Worm (Caenorhabditis elegans) whole organism, L1 larva: ENCODE measurements around the gene ghi-1.

Experiments used
- C04F5.9 ChIP-seq: sonication (generic microtip); optimal IDR thresholded peaks from 2 replicates; lab custom pipeline; 2016; ENCODE audit warnings: missing genetic modification characterization, missing compliant biosample characterization
- F16B12.6 ChIP-seq: fragments of 150-350 bp; optimal IDR thresholded peaks from 2 replicates; lab custom pipeline; 2014; ENCODE audit warnings: missing biosample characterization, missing genetic modification characterization
- Y116A8C.19 ChIP-seq: sonication (generic microtip); optimal IDR thresholded peaks from 2 replicates; lab custom pipeline; 2016; ENCODE audit warnings: missing compliant biosample characterization, missing genetic modification characterization, borderline replicate concordance
- blmp-1 ChIP-seq: fragments of 150-350 bp; optimal IDR thresholded peaks from 2 replicates; lab custom pipeline; 2014; ENCODE audit warnings: missing biosample characterization, missing genetic modification characterization
- ceh-8 ChIP-seq: fragments of 200-800 bp; sonication (Bioruptor generic); optimal IDR thresholded peaks from 2 replicates; lab custom pipeline; 2018; ENCODE audit warnings: mild to moderate bottlenecking, missing genetic modification characterization, moderate library complexity, missing compliant biosample characterization
- ceh-82 ChIP-seq, 3 experiments: fragments of 150-350 bp in 1 of 3; sonication (generic microtip) in 2 of 3; optimal IDR thresholded peaks; 2 replicates each; lab custom pipeline; 2014 to 2017; ENCODE audit warnings: missing biosample characterization in 3 of 3, missing genetic modification characterization in 3 of 3
- ceh-90 ChIP-seq: sonication (generic microtip); optimal IDR thresholded peaks from 2 replicates; lab custom pipeline; 2016; ENCODE audit warnings: missing genetic modification characterization, missing compliant biosample characterization
- ces-1 ChIP-seq: fragments of 150-350 bp; optimal IDR thresholded peaks from 2 replicates; lab custom pipeline; 2014; ENCODE audit warnings: missing biosample characterization, missing genetic modification reagents, missing genetic modification characterization
- efl-1 ChIP-seq, 4 experiments: fragments of 150-350 bp; optimal IDR thresholded peaks in 3 of 4; peaks in 1 of 4; 1 replicate in 1 of 4; 2 replicates in 3 of 4; lab custom pipeline; 2014; ENCODE audit warnings: missing biosample characterization in 2 of 4, missing genetic modification characterization in 2 of 4, missing genetic modification reagents in 2 of 4
- efl-3 ChIP-seq: fragments of 200-800 bp; sonication (Bioruptor generic); optimal IDR thresholded peaks from 2 replicates; lab custom pipeline; 2018; ENCODE audit warnings: mild to moderate bottlenecking, missing genetic modification characterization, missing compliant biosample characterization
- egl-27 ChIP-seq, 2 experiments: fragments of 150-350 bp in 1 of 2; sonication (generic microtip); optimal IDR thresholded peaks; 3 replicates each; lab custom pipeline; 2017 to 2018; ENCODE audit warnings: missing biosample characterization in 2 of 2, missing genetic modification characterization in 2 of 2, missing genetic modification reagents in 2 of 2
- elt-3 ChIP-seq, 6 experiments: fragments of 150-350 bp in 1 of 6; sonication (generic microtip); optimal IDR thresholded peaks; 2 replicates each; lab custom pipeline; 2017 to 2018; ENCODE audit warnings: missing biosample characterization in 6 of 6, missing genetic modification characterization in 6 of 6, inconsistent platforms in 1 of 6
- fos-1 ChIP-seq: fragments of 150-350 bp; optimal IDR thresholded peaks from 2 replicates; lab custom pipeline; 2014; ENCODE audit warnings: missing biosample characterization, missing genetic modification characterization
- grh-1 ChIP-seq: fragments of 200-800 bp; sonication (Bioruptor generic); IDR thresholded peaks from 2 replicates; pipeline ENCODE4 v1.3.6; 2022; ENCODE audit warnings: missing genetic modification reagents, missing genetic modification characterization, missing compliant biosample characterization
- hlh-17 ChIP-seq: fragments of 200-800 bp; sonication (Bioruptor generic); optimal IDR thresholded peaks from 2 replicates; lab custom pipeline; 2018; ENCODE audit warnings: missing genetic modification characterization, mild to moderate bottlenecking, missing compliant biosample characterization, moderate library complexity, borderline replicate concordance
- hlh-4 ChIP-seq: sonication (generic microtip); optimal IDR thresholded peaks from 2 replicates; lab custom pipeline; 2016; ENCODE audit warnings: mild to moderate bottlenecking, missing genetic modification characterization, missing compliant biosample characterization
- irx-1 ChIP-seq: sonication (generic microtip); optimal IDR thresholded peaks from 2 replicates; lab custom pipeline; 2016; ENCODE audit warnings: missing genetic modification characterization, missing compliant biosample characterization
- isw-1 ChIP-seq: fragments of 200-800 bp; sonication (Bioruptor generic); IDR thresholded peaks from 2 replicates; pipeline ENCODE4 v1.3.6; 2022; ENCODE audit warnings: missing genetic modification characterization, missing compliant biosample characterization
- jun-1 ChIP-seq: fragments of 150-350 bp; optimal IDR thresholded peaks from 2 replicates; lab custom pipeline; 2014; ENCODE audit warnings: missing biosample characterization, missing genetic modification reagents, missing genetic modification characterization
- lin-13 ChIP-seq: fragments of 150-350 bp; optimal IDR thresholded peaks from 2 replicates; lab custom pipeline; 2014; ENCODE audit warnings: missing biosample characterization, missing genetic modification reagents, missing genetic modification characterization
- lin-14 ChIP-seq: fragments of 200-800 bp; sonication (Bioruptor generic); optimal IDR thresholded peaks from 2 replicates; lab custom pipeline; 2018; ENCODE audit warnings: mild to moderate bottlenecking, missing genetic modification characterization, moderate library complexity, missing compliant biosample characterization
- lin-15B ChIP-seq: fragments of 150-350 bp; sonication (generic microtip); optimal IDR thresholded peaks from 3 replicates; lab custom pipeline; 2014; ENCODE audit warnings: missing biosample characterization, missing genetic modification characterization
- lin-35 ChIP-seq, 2 experiments: fragments of 150-350 bp; optimal IDR thresholded peaks; 2 replicates each; lab custom pipeline; 2014; ENCODE audit warnings: missing biosample characterization in 2 of 2, missing genetic modification characterization in 2 of 2, missing genetic modification reagents in 2 of 2
- lir-3 ChIP-seq: sonication (generic microtip); optimal IDR thresholded peaks from 2 replicates; lab custom pipeline; 2016; ENCODE audit warnings: mild to moderate bottlenecking, missing genetic modification characterization, moderate library complexity, missing compliant biosample characterization; ENCODE audit not compliant: poor library complexity
- lsy-2 ChIP-seq, 2 experiments: fragments of 150-350 bp; optimal IDR thresholded peaks; 2 replicates each; lab custom pipeline; 2014; ENCODE audit warnings: missing biosample characterization in 2 of 2, missing genetic modification characterization in 2 of 2
- mab-9 ChIP-seq: fragments of 200-800 bp; sonication (Bioruptor generic); IDR thresholded peaks from 2 replicates; pipeline ENCODE4 v1.3.6; 2022; ENCODE audit warnings: missing genetic modification reagents, missing genetic modification characterization, missing compliant biosample characterization
- mdl-1 ChIP-seq, 2 experiments: fragments of 150-350 bp; optimal IDR thresholded peaks; 2 replicates each; lab custom pipeline; 2014 to 2017; ENCODE audit warnings: missing biosample characterization in 2 of 2, missing genetic modification characterization in 2 of 2, inconsistent platforms in 1 of 2
- mep-1 ChIP-seq: fragments of 150-350 bp; optimal IDR thresholded peaks from 2 replicates; lab custom pipeline; 2014; ENCODE audit warnings: missing biosample characterization, missing genetic modification characterization
- nhr-19 ChIP-seq: fragments of 200-800 bp; sonication (Bioruptor generic); conservative IDR thresholded peaks from 2 replicates; pipeline ENCODE4 v1.3.6; 2022; ENCODE audit warnings: missing genetic modification characterization, missing compliant biosample characterization
- nhr-47 ChIP-seq: sonication (generic microtip); optimal IDR thresholded peaks from 2 replicates; lab custom pipeline; 2016; ENCODE audit warnings: mild to moderate bottlenecking, missing genetic modification characterization, moderate library complexity, missing compliant biosample characterization
- nhr-71 ChIP-seq: sonication (generic microtip); optimal IDR thresholded peaks from 2 replicates; lab custom pipeline; 2016; ENCODE audit warnings: mild to moderate bottlenecking, missing genetic modification characterization, moderate library complexity, missing compliant biosample characterization
- nhr-77 ChIP-seq: fragments of 150-350 bp; optimal IDR thresholded peaks from 2 replicates; lab custom pipeline; 2014; ENCODE audit warnings: missing biosample characterization, missing genetic modification characterization
- nhr-85 ChIP-seq: sonication (generic microtip); peaks from one replicate; lab custom pipeline; 2016; ENCODE audit warnings: missing genetic modification characterization, inconsistent platforms, missing compliant biosample characterization
- nhr-90 ChIP-seq: sonication (generic microtip); optimal IDR thresholded peaks from 2 replicates; lab custom pipeline; 2016; ENCODE audit warnings: mild to moderate bottlenecking, missing genetic modification characterization, missing compliant biosample characterization; ENCODE audit not compliant: poor library complexity
- pax-3 ChIP-seq: fragments of 200-800 bp; sonication (Bioruptor generic); optimal IDR thresholded peaks from 2 replicates; lab custom pipeline; 2018; ENCODE audit warnings: mild to moderate bottlenecking, missing genetic modification characterization, moderate library complexity, missing compliant biosample characterization
- pqm-1 ChIP-seq: sonication (generic microtip); optimal IDR thresholded peaks from 3 replicates; lab custom pipeline; 2017; ENCODE audit warnings: missing biosample characterization, missing genetic modification characterization
- rnt-1 ChIP-seq: sonication (generic microtip); optimal IDR thresholded peaks from 2 replicates; lab custom pipeline; 2016; ENCODE audit warnings: mild to moderate bottlenecking, missing genetic modification characterization, moderate library complexity, missing compliant biosample characterization
- skn-1 ChIP-seq: fragments of 150-350 bp; optimal IDR thresholded peaks from 2 replicates; lab custom pipeline; 2014; ENCODE audit warnings: missing biosample characterization, missing genetic modification characterization
- snpc-4 ChIP-seq: fragments of 150-350 bp; optimal IDR thresholded peaks from 2 replicates; lab custom pipeline; 2014; ENCODE audit warnings: missing biosample characterization, missing genetic modification characterization
- snu-23 ChIP-seq: sonication (generic microtip); optimal IDR thresholded peaks from 2 replicates; lab custom pipeline; 2016; ENCODE audit warnings: missing genetic modification characterization, missing compliant biosample characterization
- sox-4 ChIP-seq: sonication (generic microtip); optimal IDR thresholded peaks from 2 replicates; lab custom pipeline; 2016; ENCODE audit warnings: missing genetic modification characterization, missing compliant biosample characterization
- swsn-7 ChIP-seq: sonication (generic microtip); optimal IDR thresholded peaks from 2 replicates; lab custom pipeline; 2016; ENCODE audit warnings: missing genetic modification characterization, missing compliant biosample characterization
- tbx-2 ChIP-seq: sonication (generic microtip); optimal IDR thresholded peaks from 2 replicates; lab custom pipeline; 2016; ENCODE audit warnings: missing genetic modification characterization, missing compliant biosample characterization
- tlp-1 ChIP-seq: fragments of 150-350 bp; optimal IDR thresholded peaks from 2 replicates; lab custom pipeline; 2014; ENCODE audit warnings: missing biosample characterization, missing genetic modification characterization
- unc-130 ChIP-seq: fragments of 150-350 bp; optimal IDR thresholded peaks from 2 replicates; lab custom pipeline; 2017; ENCODE audit warnings: missing biosample characterization, missing genetic modification characterization, inconsistent platforms
- unc-30 ChIP-seq: sonication (generic microtip); optimal IDR thresholded peaks from 2 replicates; lab custom pipeline; 2017; ENCODE audit warnings: missing biosample characterization, missing genetic modification characterization
- unc-98 ChIP-seq: fragments of 200-800 bp; sonication (Bioruptor generic); IDR thresholded peaks from 2 replicates; pipeline ENCODE4 v1.3.6; 2022; ENCODE audit warnings: missing genetic modification characterization, missing compliant biosample characterization
- xbp-1 ChIP-seq: sonication (generic microtip); optimal IDR thresholded peaks from 2 replicates; lab custom pipeline; 2016; ENCODE audit warnings: missing genetic modification characterization, missing compliant biosample characterization
- zip-4 ChIP-seq: fragments of 200-800 bp; sonication (Bioruptor generic); optimal IDR thresholded peaks from 2 replicates; lab custom pipeline; 2018; ENCODE audit warnings: mild to moderate bottlenecking, missing genetic modification characterization, moderate library complexity, missing compliant biosample characterization
- ztf-4 ChIP-seq: fragments of 150-350 bp; optimal IDR thresholded peaks from 2 replicates; lab custom pipeline; 2014; ENCODE audit warnings: missing biosample characterization, missing genetic modification characterization

Gene ghi-1

DNA sequence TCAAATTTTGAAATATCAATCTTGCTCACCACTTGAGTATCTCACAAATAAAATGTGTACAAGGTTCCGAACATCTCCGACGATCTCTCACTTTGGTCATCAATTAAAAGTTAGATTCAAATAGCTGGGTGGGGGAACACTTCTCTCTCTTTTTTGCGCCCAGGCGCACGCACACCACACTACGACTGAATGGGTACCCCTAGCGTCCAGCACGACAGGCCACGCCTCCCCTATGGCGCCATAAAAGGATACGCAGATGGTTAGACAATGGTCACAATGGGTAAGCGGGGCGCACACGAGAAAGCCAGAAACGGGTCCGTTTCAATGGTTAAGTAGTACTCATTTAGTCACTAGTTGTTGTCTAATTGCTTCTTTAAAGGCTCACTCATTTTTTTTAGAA is 16.6 kb upstream of the ghi-1 start:
- TF ChIP-seq lin-14 = peak; percentile 14
- TF ChIP-seq pqm-1 (tag; lab: Kevin White, UChicago) = no peak
- no peak for TF ChIP-seq efl-1 (optimal IDR thresholded peaks at IDR 0.05; lab: Kevin White, UChicago)
- peak in 1 of 2 experiments; percentile 80 for TF ChIP-seq efl-1 (GFP tag; optimal IDR thresholded peaks at IDR 0.05 in 1 of 2; lab: Kevin White, UChicago)

DNA sequence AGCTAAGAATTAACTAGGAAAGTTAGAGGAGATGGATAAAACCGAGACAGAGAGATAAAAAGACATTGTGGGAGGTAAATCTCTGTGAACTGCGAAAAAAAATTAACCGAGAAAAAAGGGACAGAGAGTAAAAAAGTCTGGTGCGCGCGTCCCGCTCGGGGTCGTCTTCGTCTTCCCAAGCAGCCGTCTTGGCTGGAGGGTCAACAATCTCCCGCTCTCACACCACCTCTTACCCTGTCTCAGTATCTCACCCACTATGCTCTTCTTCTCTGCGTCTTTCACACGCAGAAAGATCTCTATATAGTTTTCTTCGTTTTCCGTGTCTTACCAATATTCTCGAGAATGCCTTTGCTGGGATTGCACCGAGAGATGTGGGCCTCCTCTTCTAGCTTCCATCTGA is 13.9 kb upstream of the ghi-1 start:
- TF ChIP-seq snpc-4 (tag; lab: Kevin White, UChicago) (no peak), snu-23 (GFP tag; lab: Kevin White, UChicago) (peak; percentile 72), lsy-2 (tag; optimal IDR thresholded peaks at IDR 0.05; lab: Kevin White, UChicago) (peak; percentile 15 to 57), jun-1 (tag; lab: Kevin White, UChicago) (peak; percentile 15), zip-4 (GFP tag; lab: Kevin White, UChicago) (no peak), egl-27 (tag; optimal IDR thresholded peaks at IDR 0.05; lab: Kevin White, UChicago) (peak; percentile 4 to 10), mep-1 (peak; percentile 16), lir-3 (tag; lab: Kevin White, UChicago) (no peak), lin-35 (GFP tag; optimal IDR thresholded peaks at IDR 0.05; lab: Kevin White, UChicago) (peak; percentile 38 to 42), nhr-90 (tag; lab: Kevin White, UChicago) (peak; percentile 25), nhr-85 (peak; percentile 86), xbp-1 (tag; lab: Kevin White, UChicago) (peak; percentile 29), lin-15B (tag; lab: Kevin White, UChicago) (no peak), rnt-1 (tag; lab: Kevin White, UChicago) (peak; percentile 49), nhr-47 (tag; lab: Kevin White, UChicago) (peak; percentile 60), Y116A8C.19 (tag; lab: Kevin White, UChicago) (no peak), C04F5.9 (tag; lab: Kevin White, UChicago) (no peak), mdl-1 (tag; optimal IDR thresholded peaks at IDR 0.05; lab: Kevin White, UChicago) (peak in 1 of 2 experiments; percentile 33), skn-1 (tag; lab: Kevin White, UChicago) (peak; percentile 44), hlh-4 (no peak), F16B12.6 (no peak), unc-98 (GFP tag; lab: Robert Waterston, UW) (no peak), ces-1 (GFP tag; lab: Kevin White, UChicago) (no peak), nhr-77 (tag; lab: Kevin White, UChicago) (peak; percentile 46), efl-1 (optimal IDR thresholded peaks at IDR 0.05; lab: Kevin White, UChicago) (peak; percentile 34 to 51), efl-1 (GFP tag; optimal IDR thresholded peaks at IDR 0.05 in 1 of 2; lab: Kevin White, UChicago) (peak in 1 of 2 experiments; percentile 4), grh-1 (no peak), mab-9 (no peak), isw-1 (GFP tag; lab: Robert Waterston, UW) (no peak), irx-1 (no peak), pax-3 (tag; lab: Kevin White, UChicago) (no peak), hlh-17 (GFP tag; lab: Kevin White, UChicago) (no peak), ceh-82 (tag; optimal IDR thresholded peaks at IDR 0.05; lab: Kevin White, UChicago) (peak in 2 of 3 experiments; percentile 48 to 73), nhr-19 (GFP tag; lab: Robert Waterston, UW) (peak; percentile 26; the same call in 1 of the 2 replicates), fos-1 (tag; lab: Kevin White, UChicago) (peak; percentile 37), ceh-8 (GFP tag; lab: Kevin White, UChicago) (no peak), ceh-90 (tag; lab: Kevin White, UChicago) (no peak), ztf-4 (no peak), nhr-71 (tag; lab: Kevin White, UChicago) (peak; percentile 71), blmp-1 (tag; lab: Kevin White, UChicago) (peak; percentile 59), lin-13 (peak; percentile 18), sox-4 (tag; lab: Kevin White, UChicago) (no peak), elt-3 (tag; optimal IDR thresholded peaks at IDR 0.05; lab: Kevin White, UChicago) (peak in 3 of 6 experiments; percentile 47 to 51 (median 49)), tlp-1 (tag; lab: Kevin White, UChicago) (no peak), tbx-2 (peak; percentile 48), swsn-7 (tag; lab: Kevin White, UChicago) (peak; percentile 53), unc-130 (tag; lab: Kevin White, UChicago) (peak; percentile 22), unc-30 (tag; lab: Kevin White, UChicago) (no peak), efl-3 (no peak)
